Fruit fly (Drosophila melanogaster): Measurements from ENCODE around the gene CG3009.

DNA sequence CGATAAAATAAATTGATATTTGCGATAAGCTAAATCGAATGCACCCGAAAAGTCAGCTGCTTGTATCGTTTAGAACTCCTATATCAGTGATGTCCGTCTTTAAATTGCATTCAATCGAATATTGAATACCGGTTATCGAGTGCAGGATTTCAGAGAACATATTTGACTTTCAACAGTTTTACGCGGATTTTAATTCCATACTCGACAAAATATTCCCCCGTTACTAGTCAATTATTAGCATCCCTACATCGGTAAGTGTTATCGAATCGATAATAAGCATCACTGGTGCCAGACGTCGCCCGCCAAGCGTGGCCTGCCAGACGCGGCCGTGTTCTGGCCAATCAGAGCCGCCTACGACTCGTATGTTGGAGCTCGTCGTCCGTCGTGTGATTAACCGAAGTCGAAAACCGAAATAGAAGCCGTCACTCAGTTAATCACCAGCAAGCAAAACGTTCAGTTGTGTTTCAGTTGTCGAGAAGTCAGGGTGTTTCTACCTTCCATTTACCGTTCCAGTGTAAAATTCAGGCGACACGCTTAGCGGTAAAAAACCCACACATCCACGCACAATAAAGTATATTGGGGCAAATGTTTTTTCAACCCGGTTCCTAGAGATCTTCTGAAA lies 21.4 kb upstream of the CG3009 start, which contains the start of gene ctp:
- peak; percentile 10 for TF ChIP-seq Snoo (tag; optimal IDR thresholded peaks at IDR 0.05)
- no peak for TF ChIP-seq CG34367 (tag; optimal IDR thresholded peaks at IDR 0.05)
- TF ChIP-seq gl (tag; optimal IDR thresholded peaks at IDR 0.05) = no peak
- no peak for TF ChIP-seq CG10348 (GFP tag; IDR thresholded peaks at IDR 0.05)
- peak; percentile 64; the same call in 1 of the 2 replicates for TF ChIP-seq CG12605 (GFP tag; IDR thresholded peaks at IDR 0.05)
- peak; percentile 12 for TF ChIP-seq EcR (GFP tag; optimal IDR thresholded peaks at IDR 0.05)
- peak; percentile 40; the same call in 1 of the 3 replicates for TF ChIP-seq CG4496 (GFP tag; IDR thresholded peaks at IDR 0.05)
- peak; percentile 44; the same call in 1 of the 2 replicates for TF ChIP-seq CG32121 (GFP tag; IDR thresholded peaks at IDR 0.05)
- TF ChIP-seq rn (GFP tag; IDR thresholded peaks at IDR 0.05) = no peak
- peak; percentile 5 for TF ChIP-seq CG17806 (tag; optimal IDR thresholded peaks at IDR 0.05)
- TF ChIP-seq CG14655 (GFP tag; optimal IDR thresholded peaks at IDR 0.05) = peak; percentile 25
- no peak for TF ChIP-seq CG9948 (tag; optimal IDR thresholded peaks at IDR 0.05)
- peak; percentile 40; the same call in 1 of the 3 replicates for TF ChIP-seq fd96Ca (GFP tag; IDR thresholded peaks at IDR 0.05)
- peak; percentile 24 for TF ChIP-seq CG15710 (tag; optimal IDR thresholded peaks at IDR 0.05)

All from whole organism, pupa.